Worm (Caenorhabditis elegans): Measurements from ENCODE around the gene F54F11.1.

- no peak for TF ChIP-seq flt-1 (GFP tag; IDR thresholded peaks at IDR 0.05)
- no peak for TF ChIP-seq hmbx-1 (tag; optimal IDR thresholded peaks at IDR 0.05)
- TF ChIP-seq tra-4 (tag; optimal IDR thresholded peaks at IDR 0.05) = no peak
Measured at ce11 chrII:13494175-13494650, 9.5 kb upstream of the F54F11.1 start, which contains the start of gene ndua-7.
